Worm (Caenorhabditis elegans) whole organism, L1 larva: ENCODE data around the gene sds-22.

Experiments
- ceh-82 ChIP-seq, 3 experiments: fragments of 150-350 bp in 1 of 3; sonication (generic microtip) in 2 of 3; optimal IDR thresholded peaks; 2 replicates each; lab custom pipeline; 2014 to 2017; ENCODE audit warnings: missing biosample characterization in 3 of 3, missing genetic modification characterization in 3 of 3
- ets-5 ChIP-seq: fragments of 200-800 bp; sonication (Bioruptor generic); IDR thresholded peaks from 2 replicates; pipeline ENCODE4 v1.3.6; 2022; ENCODE audit warnings: missing genetic modification characterization, missing compliant biosample characterization
- fkh-10 ChIP-seq: sonication (generic microtip); optimal IDR thresholded peaks from 2 replicates; lab custom pipeline; 2017; ENCODE audit warnings: missing biosample characterization, missing genetic modification reagents, missing genetic modification characterization
- lin-14 ChIP-seq: fragments of 200-800 bp; sonication (Bioruptor generic); optimal IDR thresholded peaks from 2 replicates; lab custom pipeline; 2018; ENCODE audit warnings: mild to moderate bottlenecking, missing genetic modification characterization, moderate library complexity, missing compliant biosample characterization
- lir-3 ChIP-seq: sonication (generic microtip); optimal IDR thresholded peaks from 2 replicates; lab custom pipeline; 2016; ENCODE audit warnings: mild to moderate bottlenecking, missing genetic modification characterization, moderate library complexity, missing compliant biosample characterization; ENCODE audit not compliant: poor library complexity
- lsy-2 ChIP-seq, 2 experiments: fragments of 150-350 bp; optimal IDR thresholded peaks; 2 replicates each; lab custom pipeline; 2014; ENCODE audit warnings: missing biosample characterization in 2 of 2, missing genetic modification characterization in 2 of 2
- mef-2 ChIP-seq: fragments of 150-350 bp; optimal IDR thresholded peaks from 2 replicates; lab custom pipeline; 2014; ENCODE audit warnings: missing biosample characterization, missing genetic modification characterization
- tbx-2 ChIP-seq: sonication (generic microtip); optimal IDR thresholded peaks from 2 replicates; lab custom pipeline; 2016; ENCODE audit warnings: missing genetic modification characterization, missing compliant biosample characterization
- unc-62 ChIP-seq: fragments of 150-350 bp; optimal IDR thresholded peaks from 2 replicates; lab custom pipeline; 2014; ENCODE audit warnings: missing biosample characterization, missing genetic modification reagents, missing genetic modification characterization
- zag-1 ChIP-seq: fragments of 150-350 bp; optimal IDR thresholded peaks from 2 replicates; lab custom pipeline; 2014; ENCODE audit warnings: missing biosample characterization, missing genetic modification characterization
- ztf-4 ChIP-seq: fragments of 150-350 bp; optimal IDR thresholded peaks from 2 replicates; lab custom pipeline; 2014; ENCODE audit warnings: missing biosample characterization, missing genetic modification characterization

- TF ChIP-seq ztf-4 (tag; lab: Kevin White, UChicago) (no peak), lin-14 (GFP tag; lab: Kevin White, UChicago) (peak; percentile 14), tbx-2 (no peak), unc-62 (GFP tag; lab: Kevin White, UChicago) (no peak), mef-2 (tag; lab: Kevin White, UChicago) (no peak), ets-5 (GFP tag; lab: Robert Waterston, UW) (no peak), fkh-10 (GFP tag; lab: Kevin White, UChicago) (no peak), zag-1 (tag; lab: Kevin White, UChicago) (no peak), lsy-2 (tag; optimal IDR thresholded peaks at IDR 0.05; lab: Kevin White, UChicago) (peak in 1 of 2 experiments; percentile 32), ceh-82 (tag; optimal IDR thresholded peaks at IDR 0.05; lab: Kevin White, UChicago) (no peak), lir-3 (tag; lab: Kevin White, UChicago) (no peak)
These were observed 12.5 kb upstream of the sds-22 start, which contains the start of gene T09A5.4 for ce11 chrII:7845571-7846236.
